Worm (Caenorhabditis elegans) whole organism, L4 larva: ENCODE data around the gene let-418.

ENCODE experiments used
- F37D6.2 ChIP-seq: sonication (generic microtip); optimal IDR thresholded peaks from 2 replicates; lab custom pipeline; 2016; ENCODE audit warnings: mild to moderate bottlenecking, missing genetic modification characterization, missing compliant biosample characterization
- F44E2.7 ChIP-seq: fragments of 200-800 bp; sonication (Bioruptor generic); IDR thresholded peaks from 2 replicates; pipeline ENCODE4 v2.1.2; 2022; ENCODE audit warnings: missing genetic modification characterization, missing compliant biosample characterization
- F49E8.2 ChIP-seq: sonication (generic microtip); optimal IDR thresholded peaks from 2 replicates; lab custom pipeline; 2016; ENCODE audit warnings: missing compliant biosample characterization, mild to moderate bottlenecking, missing genetic modification characterization, borderline replicate concordance
- T26A8.4 ChIP-seq: fragments of 200-800 bp; sonication (Bioruptor generic); IDR thresholded peaks from 2 replicates; pipeline ENCODE4 v1.3.6; 2022; ENCODE audit warnings: missing genetic modification characterization, missing compliant biosample characterization
- Y75B8A.6 ChIP-seq: fragments of 200-800 bp; sonication (Bioruptor generic); IDR thresholded peaks from 2 replicates; pipeline ENCODE4 v1.3.6; 2022; ENCODE audit warnings: missing genetic modification reagents, missing genetic modification characterization, missing compliant biosample characterization
- ZK337.2 ChIP-seq: fragments of 200-800 bp; sonication (Bioruptor generic); IDR thresholded peaks from 2 replicates; pipeline ENCODE4 v1.3.6; 2022; ENCODE audit warnings: missing genetic modification reagents, missing genetic modification characterization, missing compliant biosample characterization
- ZK546.5 ChIP-seq, 2 experiments: sonication (generic microtip); optimal IDR thresholded peaks; 2 replicates each; lab custom pipeline; 2017; ENCODE audit warnings: missing biosample characterization in 2 of 2, missing genetic modification characterization in 2 of 2
- aha-1 ChIP-seq: fragments of 150-350 bp; peaks from one replicate; lab custom pipeline; 2014; ENCODE audit warnings: missing biosample characterization, missing genetic modification characterization
- arid-1 ChIP-seq: fragments of 200-800 bp; sonication (Bioruptor generic); conservative IDR thresholded peaks from 2 replicates; pipeline ENCODE4 v1.3.6; 2022; ENCODE audit warnings: missing genetic modification reagents, missing genetic modification characterization, missing compliant biosample characterization
- ceh-44 ChIP-seq: fragments of 200-800 bp; sonication (Bioruptor generic); IDR thresholded peaks from 2 replicates; pipeline ENCODE4 v1.3.6; 2022; ENCODE audit warnings: missing genetic modification reagents, missing genetic modification characterization, missing compliant biosample characterization
- ctbp-1 ChIP-seq: fragments of 200-800 bp; sonication (Bioruptor generic); IDR thresholded peaks from 2 replicates; pipeline ENCODE4 v1.3.6; 2022; ENCODE audit warnings: missing genetic modification reagents, missing genetic modification characterization, missing compliant biosample characterization
- daf-16 ChIP-seq, 3 experiments: sonication (generic microtip); optimal IDR thresholded peaks; 2 replicates each; lab custom pipeline; 2016 to 2017; ENCODE audit warnings: missing genetic modification characterization in 3 of 3, missing genetic modification reagents in 3 of 3, mild to moderate bottlenecking in 2 of 3, missing compliant biosample characterization in 2 of 3, missing biosample characterization in 1 of 3, moderate library complexity in 1 of 3
- daf-8 ChIP-seq: fragments of 200-800 bp; sonication (Bioruptor generic); IDR thresholded peaks from 2 replicates; pipeline ENCODE4 v1.3.6; 2022; ENCODE audit warnings: missing genetic modification characterization, missing compliant biosample characterization
- dpl-1 ChIP-seq: fragments of 150-350 bp; optimal IDR thresholded peaks from 2 replicates; lab custom pipeline; 2014; ENCODE audit warnings: missing biosample characterization, missing genetic modification reagents, missing genetic modification characterization
- egl-27 ChIP-seq: sonication (generic microtip); optimal IDR thresholded peaks from 3 replicates; lab custom pipeline; 2017; ENCODE audit warnings: missing biosample characterization, missing genetic modification reagents, missing genetic modification characterization
- gei-8 ChIP-seq: fragments of 200-800 bp; sonication (Bioruptor generic); optimal IDR thresholded peaks from 2 replicates; lab custom pipeline; 2018; ENCODE audit warnings: mild to moderate bottlenecking, missing genetic modification characterization, missing compliant biosample characterization
- hlh-30 ChIP-seq: sonication (generic microtip); optimal IDR thresholded peaks from 2 replicates; lab custom pipeline; 2017; ENCODE audit warnings: antibody characterized with exemption, mild to moderate bottlenecking, missing genetic modification characterization, missing compliant biosample characterization; ENCODE audit not compliant: insufficient read depth
- hmg-1.1 ChIP-seq: fragments of 200-800 bp; sonication (Bioruptor generic); IDR thresholded peaks from 2 replicates; pipeline ENCODE4 v1.3.6; 2022; ENCODE audit warnings: missing genetic modification reagents, missing genetic modification characterization, missing compliant biosample characterization
- jun-1 ChIP-seq: fragments of 150-350 bp; optimal IDR thresholded peaks from 2 replicates; lab custom pipeline; 2014; ENCODE audit warnings: missing biosample characterization, missing genetic modification reagents, missing genetic modification characterization
- lin-38 ChIP-seq: fragments of 200-800 bp; sonication (Bioruptor generic); IDR thresholded peaks from 2 replicates; pipeline ENCODE4 v1.3.6; 2022; ENCODE audit warnings: missing genetic modification reagents, missing genetic modification characterization, missing compliant biosample characterization
- lin-39 ChIP-seq: fragments of 150-350 bp; optimal IDR thresholded peaks from 2 replicates; lab custom pipeline; 2014; ENCODE audit warnings: missing biosample characterization, missing genetic modification reagents, missing genetic modification characterization
- lir-3 ChIP-seq: sonication (generic microtip); optimal IDR thresholded peaks from 2 replicates; lab custom pipeline; 2016; ENCODE audit warnings: mild to moderate bottlenecking, missing genetic modification characterization, missing compliant biosample characterization
- lsy-2 ChIP-seq, 2 experiments: fragments of 150-350 bp in 1 of 2; sonication (generic microtip) in 1 of 2; optimal IDR thresholded peaks; 2 replicates each; lab custom pipeline; 2014 to 2017; ENCODE audit warnings: missing biosample characterization in 2 of 2, missing genetic modification characterization in 2 of 2
- madf-5 ChIP-seq, 2 experiments: fragments of 200-800 bp; sonication (Bioruptor generic); IDR thresholded peaks; 2 replicates each; pipeline ENCODE4 v1.3.6; 2022; ENCODE audit warnings: missing compliant biosample characterization in 2 of 2, missing genetic modification characterization in 2 of 2
- madf-9 ChIP-seq: fragments of 200-800 bp; sonication (Bioruptor generic); conservative IDR thresholded peaks from 2 replicates; pipeline ENCODE4 v1.3.6; 2022; ENCODE audit warnings: missing genetic modification reagents, missing genetic modification characterization, missing compliant biosample characterization
- mes-2 ChIP-seq: sonication (generic microtip); optimal IDR thresholded peaks from 2 replicates; lab custom pipeline; 2016; ENCODE audit warnings: missing genotype, mild to moderate bottlenecking, missing genetic modification characterization, missing compliant biosample characterization; ENCODE audit not compliant: poor library complexity, severe bottlenecking
- mxl-3 ChIP-seq: fragments of 200-800 bp; sonication (Bioruptor generic); optimal IDR thresholded peaks from 2 replicates; lab custom pipeline; 2018; ENCODE audit warnings: mild to moderate bottlenecking, missing genetic modification characterization, missing compliant biosample characterization
- nhr-237 ChIP-seq: sonication (generic microtip); optimal IDR thresholded peaks from 2 replicates; lab custom pipeline; 2017; ENCODE audit warnings: missing biosample characterization, missing genetic modification characterization
- nhr-42 ChIP-seq: fragments of 200-800 bp; sonication (Bioruptor generic); IDR thresholded peaks from 2 replicates; pipeline ENCODE4 v1.3.6; 2022; ENCODE audit warnings: missing genetic modification characterization, missing compliant biosample characterization
- nhr-48 ChIP-seq: sonication (generic microtip); optimal IDR thresholded peaks from 2 replicates; lab custom pipeline; 2016; ENCODE audit warnings: mild to moderate bottlenecking, missing genetic modification characterization, missing compliant biosample characterization
- nhr-6 ChIP-seq: fragments of 150-350 bp; optimal IDR thresholded peaks from 2 replicates; lab custom pipeline; 2014; ENCODE audit warnings: missing biosample characterization, missing genetic modification characterization
- pha-4 ChIP-seq, 2 experiments: fragments of 150-350 bp in 1 of 2; fragments of 200-800 bp in 1 of 2; sonication (Bioruptor generic) in 1 of 2; IDR thresholded peaks in 1 of 2; optimal IDR thresholded peaks in 1 of 2; 2 replicates each; pipeline versions ENCODE4 v1.3.6 to Lab custom; 2014 to 2022; ENCODE audit warnings: missing genetic modification characterization in 2 of 2, missing genetic modification reagents in 2 of 2, missing biosample characterization in 1 of 2, missing compliant biosample characterization in 1 of 2
- rbr-2 ChIP-seq: sonication (generic microtip); optimal IDR thresholded peaks from 2 replicates; lab custom pipeline; 2016; ENCODE audit warnings: missing genotype, missing genetic modification characterization, missing compliant biosample characterization
- snpc-1.2 ChIP-seq: fragments of 200-800 bp; sonication (Bioruptor generic); IDR thresholded peaks from 2 replicates; pipeline ENCODE4 v1.3.6; 2022; ENCODE audit warnings: missing genetic modification reagents, missing genetic modification characterization, missing compliant biosample characterization
- spr-3 ChIP-seq: fragments of 200-800 bp; sonication (Bioruptor generic); optimal IDR thresholded peaks from 2 replicates; lab custom pipeline; 2018; ENCODE audit warnings: mild to moderate bottlenecking, missing genetic modification characterization, missing compliant biosample characterization
- tag-97 ChIP-seq: fragments of 200-800 bp; sonication (Bioruptor generic); IDR thresholded peaks from 2 replicates; pipeline ENCODE4 v1.3.6; 2022; ENCODE audit warnings: missing genetic modification characterization, missing compliant biosample characterization
- tra-1 ChIP-seq: fragments of 200-800 bp; sonication (Bioruptor generic); IDR thresholded peaks from 2 replicates; pipeline ENCODE4 v1.3.6; 2022; ENCODE audit warnings: missing genetic modification reagents, missing genetic modification characterization, missing compliant biosample characterization
- unc-39 ChIP-seq: sonication (generic microtip); optimal IDR thresholded peaks from 2 replicates; lab custom pipeline; 2017; ENCODE audit warnings: missing biosample characterization, missing genetic modification characterization
- unc-62 ChIP-seq, 3 experiments: fragments of 150-350 bp in 1 of 3; sonication (generic microtip); optimal IDR thresholded peaks in 2 of 3; peaks in 1 of 3; 1 replicate in 1 of 3; 2 replicates in 2 of 3; lab custom pipeline; 2014 to 2017; ENCODE audit warnings: missing biosample characterization in 3 of 3, missing genetic modification characterization in 3 of 3, missing genetic modification reagents in 3 of 3, missing genotype in 1 of 3
- vab-7 ChIP-seq: fragments of 200-800 bp; sonication (Bioruptor generic); IDR thresholded peaks from 2 replicates; pipeline ENCODE4 v1.3.6; 2022; ENCODE audit warnings: missing genetic modification reagents, missing genetic modification characterization, missing compliant biosample characterization
- zag-1 ChIP-seq: fragments of 150-350 bp; optimal IDR thresholded peaks from 2 replicates; lab custom pipeline; 2014; ENCODE audit warnings: missing biosample characterization, missing genetic modification characterization
- zfp-2 ChIP-seq: sonication (generic microtip); optimal IDR thresholded peaks from 2 replicates; lab custom pipeline; 2016; ENCODE audit warnings: mild to moderate bottlenecking, missing genetic modification characterization, missing compliant biosample characterization

let-418 gene

ce11 chrV:5790497-5791280 is 35.9 kb upstream of the let-418 start, which contains the start of the genes nhr-142 and F44E7.9 (continued):
- TF ChIP-seq daf-16 (GFP tag; optimal IDR thresholded peaks at IDR 0.05; lab: Kevin White, UChicago) (no peak), daf-16 (tag; optimal IDR thresholded peaks at IDR 0.05; lab: Kevin White, UChicago) (peak; percentile 49), rbr-2 (peak; percentile 89), tag-97 (GFP tag; lab: Robert Waterston, UW) (no peak), F37D6.2 (tag; lab: Kevin White, UChicago) (peak; percentile 61), jun-1 (peak; percentile 21), snpc-1.2 (GFP tag; lab: Robert Waterston, UW) (peak; percentile 66), mes-2 (tag; lab: Kevin White, UChicago) (peak; percentile 95), vab-7 (GFP tag; lab: Robert Waterston, UW) (peak; percentile 44; the same call in 1 of the 2 replicates), lir-3 (peak; percentile 2), ZK546.5 (tag; optimal IDR thresholded peaks at IDR 0.05; lab: Kevin White, UChicago) (no peak), unc-39 (tag; lab: Kevin White, UChicago) (no peak), ceh-44 (GFP tag; lab: Robert Waterston, UW) (peak; percentile 48; the same call in 1 of the 2 replicates), nhr-42 (peak; percentile 34; the same call in 1 of the 2 replicates)

ce11 chrV:5792031-5792430 is 34.6 kb upstream of the let-418 start, which contains the start of gene ZC250.2:
ZC250.2 (plus strand) TSS chrV:5792331.
- TF ChIP-seq F44E2.7 (GFP tag; lab: Robert Waterston, UW): no peak
- TF ChIP-seq T26A8.4 (GFP tag; lab: Robert Waterston, UW): no peak
- TF ChIP-seq nhr-48 (tag; lab: Kevin White, UChicago): no peak
- no peak for TF ChIP-seq tra-1 (GFP tag; lab: Robert Waterston, UW)
- TF ChIP-seq nhr-237: no peak
- no peak for TF ChIP-seq ZK337.2 (GFP tag; lab: Robert Waterston, UW)
- no peak for TF ChIP-seq daf-8
- no peak for TF ChIP-seq F49E8.2 (tag; lab: Kevin White, UChicago)
- no peak for TF ChIP-seq unc-62 (GFP tag; optimal IDR thresholded peaks at IDR 0.05 in 1 of 2; lab: Kevin White, UChicago)
- TF ChIP-seq unc-62 (tag; optimal IDR thresholded peaks at IDR 0.05; lab: Kevin White, UChicago): no peak
- no peak for TF ChIP-seq lin-38 (GFP tag; lab: Robert Waterston, UW)
- TF ChIP-seq lsy-2 (tag; optimal IDR thresholded peaks at IDR 0.05; lab: Kevin White, UChicago): no peak
- no peak for TF ChIP-seq spr-3
- TF ChIP-seq madf-9: no peak
- TF ChIP-seq pha-4 (GFP tag; IDR thresholded peaks at IDR 0.05; lab: Robert Waterston, UW): no peak
- no peak for TF ChIP-seq pha-4 (tag; optimal IDR thresholded peaks at IDR 0.05; lab: Kevin White, UChicago)
- TF ChIP-seq Y75B8A.6 (GFP tag; lab: Robert Waterston, UW): no peak

- TF ChIP-seq aha-1 (tag; lab: Kevin White, UChicago) (peak; percentile 52), dpl-1 (no peak)
Observed at ce11 chrV:5798132-5798531, 28.5 kb upstream of the let-418 start, which contains the start of gene nstp-3. nstp-3 (minus strand) TSS chrV:5798232.

ce11 chrV:5799373-5799772 is 27.3 kb upstream of the let-418 start, which contains the start of gene cyn-17:
cyn-17 (plus strand) TSS chrV:5799673.
- TF ChIP-seq hmg-1.1 (GFP tag; lab: Robert Waterston, UW) (no peak), daf-16 (GFP tag; optimal IDR thresholded peaks at IDR 0.05; lab: Kevin White, UChicago) (no peak), daf-16 (tag; optimal IDR thresholded peaks at IDR 0.05; lab: Kevin White, UChicago) (no peak), aha-1 (tag; lab: Kevin White, UChicago) (no peak), zfp-2 (tag; lab: Kevin White, UChicago) (no peak), rbr-2 (no peak), gei-8 (GFP tag; lab: Kevin White, UChicago) (no peak), pha-4 (GFP tag; IDR thresholded peaks at IDR 0.05; lab: Robert Waterston, UW) (no peak), pha-4 (tag; optimal IDR thresholded peaks at IDR 0.05; lab: Kevin White, UChicago) (no peak), lin-39 (tag; lab: Kevin White, UChicago) (no peak), F49E8.2 (tag; lab: Kevin White, UChicago) (no peak), zag-1 (tag; lab: Kevin White, UChicago) (no peak), arid-1 (GFP tag; lab: Robert Waterston, UW) (no peak), ctbp-1 (no peak), mxl-3 (GFP tag; lab: Kevin White, UChicago) (no peak), nhr-48 (tag; lab: Kevin White, UChicago) (no peak), madf-5 (GFP tag; IDR thresholded peaks at IDR 0.05; lab: Robert Waterston, UW) (no peak), hlh-30 (no peak), nhr-6 (tag; lab: Kevin White, UChicago) (no peak), egl-27 (tag; lab: Kevin White, UChicago) (no peak)
